Fruit fly (Drosophila melanogaster) S2 (cell line): ENCODE data around the gene Ephrin.

Source experiments
- CG8478 ChIP-seq: fragments of >200 bp; optimal IDR thresholded peaks from 2 replicates; lab custom pipeline; 2018
- CTCF ChIP-seq, 2 experiments: fragments of >200 bp; optimal IDR thresholded peaks; 2 replicates each; lab custom pipeline; 2018

DNA sequence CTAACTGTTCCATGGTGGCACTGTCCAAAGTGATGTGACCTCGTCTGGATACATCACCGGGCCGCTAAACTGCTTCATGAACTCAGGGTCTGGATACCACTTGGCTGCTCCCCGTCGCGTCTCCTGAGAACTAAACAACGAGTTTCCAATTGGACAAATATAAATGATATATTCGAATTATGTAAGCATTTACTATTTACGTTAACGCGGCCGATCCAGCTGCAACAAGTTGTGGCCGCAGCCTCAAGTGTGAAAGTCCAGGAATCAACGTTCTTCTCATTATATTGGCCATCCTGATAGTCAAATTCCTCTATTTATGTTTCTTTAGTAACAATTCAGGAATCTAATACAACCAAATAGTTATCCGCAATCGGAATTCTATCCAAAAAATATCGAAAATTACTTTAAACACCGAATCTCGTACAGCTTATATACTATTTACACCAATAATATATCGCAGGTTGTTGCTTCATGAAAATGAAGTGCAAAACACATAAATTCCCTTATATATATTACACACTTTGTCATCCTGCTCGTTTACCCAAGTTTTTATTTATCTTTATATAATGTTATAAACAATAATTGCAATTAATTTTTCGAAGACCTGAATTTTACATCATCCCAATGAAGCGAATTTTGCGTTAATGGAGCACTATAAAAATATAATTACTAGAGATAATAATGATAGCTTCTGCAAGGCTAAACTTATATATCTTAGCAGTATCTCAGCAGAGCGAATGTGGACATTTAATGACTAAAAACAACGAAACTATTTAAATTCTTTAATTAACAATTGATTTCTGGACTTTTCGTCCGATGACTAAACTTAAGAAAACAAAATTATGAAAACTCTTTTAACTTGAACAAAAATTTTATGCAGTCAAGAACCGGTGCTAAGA is 902 bp upstream of the Ephrin start:
- TF ChIP-seq CG8478 (no peak), CTCF (optimal IDR thresholded peaks at IDR 0.05; lab: Kevin White, UChicago) (no peak)
